Fruit fly (Drosophila melanogaster): ENCODE results near the gene CG3857.

CG3857 gene

dm6 chrX:1899445-1900085, 40.3 kb downstream of the CG3857 start (continued):
- TF ChIP-seq CG42726 (GFP tag; IDR thresholded peaks at IDR 0.05; ENCODE audit: partially characterized antibody): no peak
- no peak for TF ChIP-seq C15 (GFP tag; IDR thresholded peaks at IDR 0.05)
- TF ChIP-seq CG18619 (GFP tag; optimal IDR thresholded peaks at IDR 0.05): no peak
- TF ChIP-seq Poxn (GFP tag; IDR thresholded peaks at IDR 0.05): no peak
- TF ChIP-seq grau (tag; optimal IDR thresholded peaks at IDR 0.05): no peak
- TF ChIP-seq sim (GFP tag; IDR thresholded peaks at IDR 0.05): no peak
- no peak for TF ChIP-seq CG6689 (GFP tag; IDR thresholded peaks at IDR 0.05)
- peak; percentile 19 for TF ChIP-seq HmgZ (tag; optimal IDR thresholded peaks at IDR 0.05)
- TF ChIP-seq Side (GFP tag; optimal IDR thresholded peaks at IDR 0.05): no peak
- no peak for TF ChIP-seq nmo (GFP tag; optimal IDR thresholded peaks at IDR 0.05)
- no peak for TF ChIP-seq aop (GFP tag; IDR thresholded peaks at IDR 0.05)
- TF ChIP-seq bab2 (GFP tag; optimal IDR thresholded peaks at IDR 0.05): no peak
- TF ChIP-seq CG11504 (tag; optimal IDR thresholded peaks at IDR 0.05): no peak
- TF ChIP-seq Ravus (GFP tag; IDR thresholded peaks at IDR 0.05): no peak
- TF ChIP-seq zf30C (GFP tag; optimal IDR thresholded peaks at IDR 0.05): no peak
- TF ChIP-seq cato (GFP tag; optimal IDR thresholded peaks at IDR 0.05; ENCODE audit: borderline replicate concordance): no peak
- TF ChIP-seq chm (GFP tag; IDR thresholded peaks at IDR 0.05): no peak
- no peak for TF ChIP-seq peb (GFP tag; IDR thresholded peaks at IDR 0.05)
- TF ChIP-seq Dip3 (GFP tag; optimal IDR thresholded peaks at IDR 0.05): no peak
- TF ChIP-seq Neu2 (GFP tag; optimal IDR thresholded peaks at IDR 0.05; ENCODE audit: borderline replicate concordance): no peak
- no peak for TF ChIP-seq CG16813 (GFP tag; IDR thresholded peaks at IDR 0.05; ENCODE audit: partially characterized antibody)
- no peak for TF ChIP-seq Hmx (GFP tag; optimal IDR thresholded peaks at IDR 0.05)
- TF ChIP-seq trh (GFP tag; optimal IDR thresholded peaks at IDR 0.05): no peak
- TF ChIP-seq CG14441 (GFP tag; IDR thresholded peaks at IDR 0.05): no peak
- TF ChIP-seq CG31224 (GFP tag; IDR thresholded peaks at IDR 0.05): no peak
- no peak for TF ChIP-seq luna (GFP tag; optimal IDR thresholded peaks at IDR 0.05)
- no peak for TF ChIP-seq Fer2 (tag; optimal IDR thresholded peaks at IDR 0.05)
- TF ChIP-seq CG10959 (GFP tag; IDR thresholded peaks at IDR 0.05): no peak
- TF ChIP-seq CG3847 (GFP tag; IDR thresholded peaks at IDR 0.05): no peak
- TF ChIP-seq Scr (GFP tag; IDR thresholded peaks at IDR 0.05; ENCODE audit: partially characterized antibody): 0 out of 2 replicates have a peak, but pooled peaks have one; percentile 21
- no peak for TF ChIP-seq ato (GFP tag; IDR thresholded peaks at IDR 0.05; ENCODE audit: partially characterized antibody)
- TF ChIP-seq chinmo (GFP tag; IDR thresholded peaks at IDR 0.05; ENCODE audit: partially characterized antibody): 0 out of 4 replicates have a peak, but pooled peaks have one; percentile 60
- TF ChIP-seq CG7963 (GFP tag; IDR thresholded peaks at IDR 0.05; ENCODE audit: partially characterized antibody): no peak
- TF ChIP-seq exex (tag; optimal IDR thresholded peaks at IDR 0.05): no peak
- no peak for TF ChIP-seq al (GFP tag; IDR thresholded peaks at IDR 0.05)
- TF ChIP-seq Pdp1 (GFP tag; optimal IDR thresholded peaks at IDR 0.05): no peak
- no peak for TF ChIP-seq CG2889 (GFP tag; IDR thresholded peaks at IDR 0.05)
- TF ChIP-seq NK7.1 (GFP tag; optimal IDR thresholded peaks at IDR 0.05): no peak
- no peak for TF ChIP-seq B-H2 (GFP tag; optimal IDR thresholded peaks at IDR 0.05)
- TF ChIP-seq CG17186 (GFP tag; optimal IDR thresholded peaks at IDR 0.05): no peak
- no peak for TF ChIP-seq CG17612 (GFP tag; IDR thresholded peaks at IDR 0.05)
- no peak for TF ChIP-seq CG17568 (GFP tag; optimal IDR thresholded peaks at IDR 0.05)
- TF ChIP-seq CG6854 (GFP tag; optimal IDR thresholded peaks at IDR 0.05): no peak
- TF ChIP-seq gsb-n (tag; optimal IDR thresholded peaks at IDR 0.05): no peak
- no peak for TF ChIP-seq disco-r (GFP tag; optimal IDR thresholded peaks at IDR 0.05)
- no peak; the same call in 1 of the 2 replicates for TF ChIP-seq Bgb (GFP tag; IDR thresholded peaks at IDR 0.05; ENCODE audit: partially characterized antibody)
- no peak for TF ChIP-seq Hsf (GFP tag; optimal IDR thresholded peaks at IDR 0.05)
- TF ChIP-seq ssp (GFP tag; IDR thresholded peaks at IDR 0.05): no peak
- TF ChIP-seq dmrt11E (tag; optimal IDR thresholded peaks at IDR 0.05): no peak
- TF ChIP-seq Doc2 (GFP tag; IDR thresholded peaks at IDR 0.05): no peak

All from whole organism, embryonic.